Worm (Caenorhabditis elegans): Measurements from ENCODE around the gene F42A9.7.

DNA sequence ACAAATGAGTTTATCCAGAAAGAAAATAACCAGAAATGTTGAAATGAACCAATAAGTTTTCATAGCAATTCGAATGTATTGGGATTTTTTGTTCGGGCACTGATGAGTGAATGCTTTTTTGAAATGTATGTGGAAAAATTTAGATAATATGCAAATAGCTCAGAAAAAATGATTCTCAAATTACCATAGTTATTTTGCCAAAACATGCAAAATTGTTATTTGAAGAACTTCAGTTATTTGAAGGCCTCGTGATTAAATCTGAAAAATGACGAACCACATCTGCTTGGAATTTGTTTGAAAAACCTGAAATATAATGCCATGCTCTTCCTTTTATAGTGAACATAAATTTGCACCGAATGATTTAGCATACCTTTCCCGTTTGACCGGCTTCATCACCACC is 41.2 kb upstream of the F42A9.7 start, which contains the start of gene C49C8.6:
- no peak for TF ChIP-seq hlh-13 (GFP tag; optimal IDR thresholded peaks at IDR 0.05)
- no peak for TF ChIP-seq rnt-1 (tag; optimal IDR thresholded peaks at IDR 0.05)
- TF ChIP-seq fax-1 (tag; optimal IDR thresholded peaks at IDR 0.05), result no peak
- no peak for TF ChIP-seq ama-1 (optimal IDR thresholded peaks at IDR 0.05)
- no peak for TF ChIP-seq hlh-30 (tag; optimal IDR thresholded peaks at IDR 0.05; ENCODE audit: insufficient read depth)
- TF ChIP-seq fkh-10 (GFP tag; optimal IDR thresholded peaks at IDR 0.05), result no peak
- no peak for TF ChIP-seq hlh-15 (tag; optimal IDR thresholded peaks at IDR 0.05)
- TF ChIP-seq ets-4 (tag; optimal IDR thresholded peaks at IDR 0.05), result no peak
- no peak for TF ChIP-seq elt-2 (tag; optimal IDR thresholded peaks at IDR 0.05)
- TF ChIP-seq ref-2 (tag; optimal IDR thresholded peaks at IDR 0.05), result no peak
- no peak for TF ChIP-seq pha-2 (tag; optimal IDR thresholded peaks at IDR 0.05)
- no peak for TF ChIP-seq ceh-48 (tag; optimal IDR thresholded peaks at IDR 0.05)
- TF ChIP-seq dve-1 (tag; optimal IDR thresholded peaks at IDR 0.05), result no peak

Measured in whole organism, late embryonic.